Fruit fly (Drosophila melanogaster) whole organism, embryonic: ENCODE data around the gene Kat60.

ENCODE experiments used
- Blimp-1 ChIP-seq: fragments of 200-800 bp; sonication (Bioruptor generic); optimal IDR thresholded peaks from 3 replicates; lab custom pipeline; 2018; ENCODE audit warnings: missing biosample characterization, missing genetic modification characterization, mild to moderate bottlenecking, moderate library complexity, missing genetic modification reagents
- CG10267 ChIP-seq: fragments of 200-800 bp; sonication (Bioruptor generic); optimal IDR thresholded peaks from 2 replicates; lab custom pipeline; 2018; ENCODE audit warnings: missing biosample characterization, mild to moderate bottlenecking, missing genetic modification characterization, moderate library complexity
- CG10366 ChIP-seq: fragments of 200-800 bp; sonication (Bioruptor generic); IDR thresholded peaks from 2 replicates; pipeline ENCODE4 v1.3.6; 2022; ENCODE audit warnings: missing biosample characterization, missing genetic modification characterization
- CG11247 ChIP-seq: fragments of 200-800 bp; sonication (Bioruptor generic); IDR thresholded peaks from 2 replicates; pipeline ENCODE4 v1.3.6; 2022; ENCODE audit warnings: missing biosample characterization, missing genetic modification characterization
- CG11504 ChIP-seq: fragments of 200-800 bp; sonication (Bioruptor generic); optimal IDR thresholded peaks from 3 replicates; lab custom pipeline; 2019; ENCODE audit warnings: missing biosample characterization, mild to moderate bottlenecking, missing genetic modification characterization, moderate library complexity
- CG12659 ChIP-seq: fragments of 200-800 bp; sonication (Bioruptor generic); optimal IDR thresholded peaks from 3 replicates; lab custom pipeline; 2017; ENCODE audit warnings: mild to moderate bottlenecking, missing biosample characterization, missing genetic modification reagents, missing genetic modification characterization
- CG13296 ChIP-seq: fragments of 200-800 bp; sonication (Bioruptor generic); optimal IDR thresholded peaks from 3 replicates; lab custom pipeline; 2018; ENCODE audit warnings: missing biosample characterization, mild to moderate bottlenecking, missing genetic modification characterization
- CG17328 ChIP-seq: fragments of 200-800 bp; sonication (Bioruptor generic); IDR thresholded peaks from 2 replicates; pipeline ENCODE4 v1.3.6; 2022; ENCODE audit warnings: missing biosample characterization, missing genetic modification characterization
- CG17568 ChIP-seq: fragments of 200-800 bp; sonication (Bioruptor generic); optimal IDR thresholded peaks from 2 replicates; lab custom pipeline; 2018; ENCODE audit warnings: missing biosample characterization, mild to moderate bottlenecking, missing genetic modification characterization, moderate library complexity
- CG1832 ChIP-seq: fragments of 200-800 bp; sonication (Bioruptor generic); optimal IDR thresholded peaks from 2 replicates; lab custom pipeline; 2017; ENCODE audit warnings: missing biosample characterization, mild to moderate bottlenecking, missing genetic modification characterization, inconsistent platforms
- CG18599 ChIP-seq: fragments of 200-800 bp; sonication (Bioruptor generic); optimal IDR thresholded peaks from 3 replicates; lab custom pipeline; 2017; ENCODE audit warnings: missing biosample characterization, missing genetic modification characterization, mild to moderate bottlenecking, moderate library complexity, missing genetic modification reagents
- CG2116 ChIP-seq: fragments of 200-800 bp; sonication (Bioruptor generic); optimal IDR thresholded peaks from 3 replicates; lab custom pipeline; 2018; ENCODE audit warnings: missing biosample characterization, mild to moderate bottlenecking, missing genetic modification characterization
- CG34422 ChIP-seq: fragments of 200-800 bp; sonication (Bioruptor generic); IDR thresholded peaks from 3 replicates; pipeline ENCODE4 v1.3.6; 2022; ENCODE audit warnings: missing biosample characterization, missing genetic modification characterization
- CG5953 ChIP-seq: fragments of 200-800 bp; sonication (Bioruptor generic); IDR thresholded peaks from 2 replicates; pipeline ENCODE4 v1.3.6; 2022; ENCODE audit warnings: missing biosample characterization, missing genetic modification characterization
- CG7357 ChIP-seq: fragments of 200-800 bp; sonication (Bioruptor generic); IDR thresholded peaks from 3 replicates; pipeline ENCODE4 v1.3.6; 2022; ENCODE audit warnings: missing biosample characterization, missing genetic modification characterization
- CG8388 ChIP-seq: fragments of 200-800 bp; sonication (Bioruptor generic); optimal IDR thresholded peaks from 2 replicates; lab custom pipeline; 2019; ENCODE audit warnings: missing biosample characterization, mild to moderate bottlenecking, missing genetic modification characterization, moderate library complexity
- CG8924 ChIP-seq: fragments of 200-800 bp; optimal IDR thresholded peaks from 3 replicates; lab custom pipeline; 2019; ENCODE audit warnings: missing biosample characterization, mild to moderate bottlenecking, missing genetic modification characterization, moderate library complexity
- Dbx ChIP-seq: fragments of 200-800 bp; sonication (Bioruptor generic); IDR thresholded peaks from 3 replicates; pipeline ENCODE4 v1.3.6; 2022; ENCODE audit warnings: missing biosample characterization, missing genetic modification characterization
- Dip2 ChIP-seq: fragments of 200-800 bp; sonication (Bioruptor generic); IDR thresholded peaks from 2 replicates; pipeline ENCODE4 v1.3.6; 2022; ENCODE audit warnings: missing biosample characterization, missing genetic modification characterization
- Kr ChIP-seq: fragments of 200-800 bp; sonication (Bioruptor generic); optimal IDR thresholded peaks from 2 replicates; lab custom pipeline; 2017; ENCODE audit warnings: missing biosample characterization, mild to moderate bottlenecking, missing genetic modification characterization
- NK7.1 ChIP-seq: fragments of 200-800 bp; sonication (Bioruptor generic); optimal IDR thresholded peaks from 3 replicates; lab custom pipeline; 2016; ENCODE audit warnings: missing biosample characterization, missing genetic modification characterization
- Neu2 ChIP-seq: fragments of 200-800 bp; sonication (Bioruptor generic); optimal IDR thresholded peaks from 3 replicates; lab custom pipeline; 2016; ENCODE audit warnings: missing biosample characterization, missing genetic modification characterization, borderline replicate concordance
- Nf-YA ChIP-seq: fragments of 200-800 bp; sonication (Bioruptor generic); IDR thresholded peaks from 2 replicates; pipeline ENCODE4 v1.3.6; 2022; ENCODE audit warnings: missing biosample characterization, missing genetic modification characterization
- Poxn ChIP-seq: fragments of 200-800 bp; sonication (Bioruptor generic); IDR thresholded peaks from 2 replicates; pipeline ENCODE4 v1.3.6; 2022; ENCODE audit warnings: missing biosample characterization, missing genetic modification characterization
- Ptx1 ChIP-seq: fragments of 200-800 bp; sonication (Bioruptor generic); IDR thresholded peaks from 2 replicates; pipeline ENCODE4 v1.3.6; 2022; ENCODE audit warnings: missing biosample characterization, missing genetic modification characterization
- Rfx ChIP-seq: fragments of 200-800 bp; sonication (Bioruptor generic); IDR thresholded peaks from 2 replicates; pipeline ENCODE4 v1.3.6; 2022; ENCODE audit warnings: missing biosample characterization, missing genetic modification characterization
- Sox102F ChIP-seq: fragments of 200-800 bp; sonication (Bioruptor generic); optimal IDR thresholded peaks from 2 replicates; lab custom pipeline; 2018; ENCODE audit warnings: missing biosample characterization, mild to moderate bottlenecking, missing genetic modification characterization, moderate library complexity
- Spps ChIP-seq: fragments of 200-800 bp; sonication (Bioruptor generic); optimal IDR thresholded peaks from 2 replicates; lab custom pipeline; 2018; ENCODE audit warnings: missing biosample characterization, mild to moderate bottlenecking, missing genetic modification characterization
- Sry-δ ChIP-seq: fragments of 200-800 bp; sonication (Bioruptor generic); optimal IDR thresholded peaks from 2 replicates; lab custom pipeline; 2016; ENCODE audit warnings: missing biosample characterization, missing genetic modification characterization
- Trl ChIP-seq, 3 experiments: fragments of >200 bp in 2 of 3; fragments of 200-800 bp in 1 of 3; sonication (Bioruptor generic) in 1 of 3; optimal IDR thresholded peaks; 2 replicates in 1 of 3; 3 replicates in 2 of 3; lab custom pipeline; 2016 to 2017; ENCODE audit warnings: missing biosample characterization in 1 of 3, missing genetic modification characterization in 1 of 3
- YL-1 ChIP-seq: fragments of 200-800 bp; sonication (Bioruptor generic); optimal IDR thresholded peaks from 3 replicates; lab custom pipeline; 2017; ENCODE audit warnings: missing biosample characterization, mild to moderate bottlenecking, missing genetic modification characterization
- abd-A ChIP-seq: fragments of 200-800 bp; sonication (Bioruptor generic); optimal IDR thresholded peaks from 3 replicates; lab custom pipeline; 2019; ENCODE audit warnings: missing biosample characterization, mild to moderate bottlenecking, missing genetic modification characterization, moderate library complexity
- bbx ChIP-seq: fragments of 200-800 bp; sonication (Bioruptor generic); IDR thresholded peaks from 2 replicates; pipeline ENCODE4 v1.3.6; 2022; ENCODE audit warnings: missing biosample characterization, missing genetic modification characterization; ENCODE audit not compliant: partially characterized antibody
- chm ChIP-seq: fragments of 200-800 bp; sonication (Bioruptor generic); IDR thresholded peaks from 2 replicates; pipeline ENCODE4 v1.3.6; 2022; ENCODE audit warnings: missing biosample characterization, missing genetic modification characterization
- crp ChIP-seq, 2 experiments: fragments of 200-800 bp; sonication (Bioruptor generic); optimal IDR thresholded peaks; 2 replicates in 1 of 2; 3 replicates in 1 of 2; lab custom pipeline; 2017; ENCODE audit warnings: missing biosample characterization in 2 of 2, missing genetic modification characterization in 2 of 2, mild to moderate bottlenecking in 1 of 2, moderate library complexity in 1 of 2
- dm ChIP-seq: fragments of 200-800 bp; sonication (Bioruptor generic); optimal IDR thresholded peaks from 3 replicates; lab custom pipeline; 2016; ENCODE audit warnings: missing biosample characterization, missing genetic modification characterization
- dmrt99B ChIP-seq: fragments of 200-800 bp; sonication (Bioruptor generic); optimal IDR thresholded peaks from 2 replicates; lab custom pipeline; 2018; ENCODE audit warnings: missing biosample characterization, mild to moderate bottlenecking, missing genetic modification characterization, moderate library complexity
- fd64A ChIP-seq: fragments of 200-800 bp; sonication (Bioruptor generic); optimal IDR thresholded peaks from 3 replicates; lab custom pipeline; 2018; ENCODE audit warnings: missing biosample characterization, mild to moderate bottlenecking, missing genetic modification characterization
- ftz-f1 ChIP-seq: fragments of 200-800 bp; sonication (Bioruptor generic); optimal IDR thresholded peaks from 2 replicates; lab custom pipeline; 2016; ENCODE audit warnings: missing biosample characterization, missing genetic modification characterization
- gce ChIP-seq: fragments of 200-800 bp; sonication (Bioruptor generic); IDR thresholded peaks from 3 replicates; pipeline ENCODE4 v1.3.6; 2022; ENCODE audit warnings: missing biosample characterization, missing genetic modification characterization
- gcm2 ChIP-seq: fragments of 200-800 bp; sonication (Bioruptor generic); optimal IDR thresholded peaks from 2 replicates; lab custom pipeline; 2016; ENCODE audit warnings: missing biosample characterization, missing genetic modification characterization
- inv ChIP-seq: fragments of 200-800 bp; sonication (Bioruptor generic); IDR thresholded peaks from 2 replicates; pipeline ENCODE4 v1.3.6; 2022; ENCODE audit warnings: missing biosample characterization, missing genetic modification characterization; ENCODE audit not compliant: partially characterized antibody
- nmo ChIP-seq: fragments of 200-800 bp; sonication (Bioruptor generic); optimal IDR thresholded peaks from 2 replicates; lab custom pipeline; 2018; ENCODE audit warnings: missing biosample characterization, mild to moderate bottlenecking, missing genetic modification characterization, moderate library complexity
- unpg ChIP-seq: fragments of 200-800 bp; sonication (Bioruptor generic); optimal IDR thresholded peaks from 3 replicates; lab custom pipeline; 2018; ENCODE audit warnings: missing biosample characterization, mild to moderate bottlenecking, missing genetic modification characterization, moderate library complexity
- wdn ChIP-seq: fragments of 200-800 bp; sonication (Bioruptor generic); IDR thresholded peaks from 2 replicates; pipeline ENCODE4 v1.3.6; 2022; ENCODE audit warnings: missing biosample characterization, missing genetic modification characterization
- yki ChIP-seq: fragments of >200 bp; optimal IDR thresholded peaks from 3 replicates; lab custom pipeline; 2018
- zf30C ChIP-seq: fragments of 200-800 bp; sonication (Bioruptor generic); optimal IDR thresholded peaks from 3 replicates; lab custom pipeline; 2018; ENCODE audit warnings: missing biosample characterization, mild to moderate bottlenecking, missing genetic modification characterization
- zfh1 ChIP-seq: fragments of 200-800 bp; sonication (Bioruptor generic); IDR thresholded peaks from 3 replicates; pipeline ENCODE4 v1.3.6; 2022; ENCODE audit warnings: missing biosample characterization, missing genetic modification characterization

Gene Kat60

DNA sequence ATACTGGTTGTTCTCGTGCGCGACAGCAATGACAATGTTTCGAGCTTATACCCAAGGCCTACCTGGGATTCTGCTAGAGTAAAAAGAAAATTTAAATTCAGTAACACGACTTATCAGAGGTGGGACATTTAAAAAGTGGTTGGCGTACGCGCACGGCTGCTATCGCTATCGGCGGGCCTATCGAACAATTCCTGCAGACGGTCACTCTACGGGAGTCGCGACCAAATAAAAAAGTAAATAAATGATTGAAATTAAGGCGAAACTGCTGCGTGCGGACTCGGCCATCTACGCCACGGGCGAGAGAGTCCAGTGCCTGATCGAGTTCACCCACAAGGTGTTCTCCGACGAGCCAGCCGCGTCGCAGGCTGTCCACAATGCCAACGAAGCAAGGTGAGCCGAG, 12.5 kb downstream of the Kat60 start, which contains the start of the genes Prosbeta2R2 and CG1116 (continued):
- TF ChIP-seq wdn (GFP tag; lab: Robert Waterston, UW) (no peak), YL-1 (GFP tag; lab: Kevin White, UChicago) (peak; percentile 31), Neu2 (GFP tag; lab: Kevin White, UChicago) (no peak), CG7357 (GFP tag; lab: Robert Waterston, UW) (no peak), Trl (optimal IDR thresholded peaks at IDR 0.05; lab: Kevin White, UChicago) (no peak), Trl (GFP tag; optimal IDR thresholded peaks at IDR 0.05; lab: Kevin White, UChicago) (no peak)

DNA sequence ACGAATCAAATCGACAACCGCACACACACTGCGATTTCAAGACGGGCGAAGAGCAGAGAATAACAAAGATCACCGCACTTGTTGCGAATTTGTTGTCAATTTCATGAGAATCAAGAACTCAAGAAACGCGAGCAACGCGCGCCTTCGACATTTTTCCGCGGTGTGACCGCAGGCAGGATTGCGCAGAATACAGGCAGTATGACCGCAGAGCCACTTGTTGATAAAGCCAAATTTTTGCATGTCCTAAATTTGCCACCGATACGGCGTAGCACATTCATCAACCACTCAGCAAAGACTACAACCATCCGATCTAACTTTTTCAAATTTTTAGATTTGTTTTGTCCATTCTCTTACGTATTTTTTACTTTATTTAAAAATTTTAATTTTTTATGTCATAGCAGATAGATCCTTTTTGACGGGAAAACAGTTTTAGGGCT, 14.7 kb downstream of the Kat60 start, which contains the start of gene cno:
Gene cno, minus strand, starts transcription at position 179 of the 437 bp plus-strand sequence.
- TF ChIP-seq gcm2 (GFP tag; lab: Kevin White, UChicago) (no peak), CG11504 (tag; lab: Kevin White, UChicago) (no peak), NK7.1 (GFP tag; lab: Kevin White, UChicago) (no peak), CG8388 (GFP tag; lab: Kevin White, UChicago) (no peak), Blimp-1 (no peak), dmrt99B (tag; lab: Kevin White, UChicago) (no peak), zfh1 (GFP tag; lab: Robert Waterston, UW) (peak; percentile 37; the same call in 1 of the 3 replicates), CG2116 (GFP tag; lab: Kevin White, UChicago) (peak; percentile 47), gce (GFP tag; lab: Robert Waterston, UW) (peak; percentile 38; the same call in 1 of the 3 replicates), Kr (GFP tag; lab: Kevin White, UChicago) (no peak), CG12659 (GFP tag; lab: Kevin White, UChicago) (peak; percentile 54), CG34422 (GFP tag; lab: Robert Waterston, UW) (peak; percentile 50; the same call in 1 of the 3 replicates), Ptx1 (GFP tag; lab: Robert Waterston, UW) (no peak), CG10366 (no peak), crp (GFP tag; optimal IDR thresholded peaks at IDR 0.05; lab: Kevin White, UChicago) (no peak), yki (no peak), CG18599 (GFP tag; lab: Kevin White, UChicago) (no peak), CG10267 (tag; lab: Kevin White, UChicago) (peak; percentile 45), zf30C (GFP tag; lab: Kevin White, UChicago) (no peak), CG17328 (GFP tag; lab: Robert Waterston, UW) (0 out of 2 replicates have a peak, but pooled peaks have one; percentile 26), Spps (tag; lab: Kevin White, UChicago) (no peak), chm (GFP tag; lab: Robert Waterston, UW) (peak; percentile 83), CG8924 (tag; lab: Kevin White, UChicago) (peak; percentile 66), Sox102F (GFP tag; lab: Kevin White, UChicago) (no peak), fd64A (GFP tag; lab: Kevin White, UChicago) (peak; percentile 28), nmo (GFP tag; lab: Kevin White, UChicago) (peak; percentile 62), CG5953 (GFP tag; lab: Robert Waterston, UW) (no peak), Nf-YA (GFP tag; lab: Robert Waterston, UW) (no peak), Sry-δ (GFP tag; lab: Kevin White, UChicago) (peak; percentile 52), unpg (no peak), CG1832 (GFP tag; lab: Kevin White, UChicago) (no peak), CG11247 (GFP tag; lab: Robert Waterston, UW) (no peak), ftz-f1 (GFP tag; lab: Kevin White, UChicago) (no peak), inv (GFP tag; lab: Robert Waterston, UW) (no peak), CG17568 (GFP tag; lab: Kevin White, UChicago) (no peak), bbx (peak; percentile 28; the same call in 1 of the 2 replicates), Rfx (GFP tag; lab: Robert Waterston, UW) (peak; percentile 27; the same call in 1 of the 2 replicates), Dip2 (GFP tag; lab: Robert Waterston, UW) (no peak), dm (GFP tag; lab: Kevin White, UChicago) (peak; percentile 6), CG13296 (GFP tag; lab: Kevin White, UChicago) (peak; percentile 48), Dbx (GFP tag; lab: Robert Waterston, UW) (0 out of 3 replicates have a peak, but pooled peaks have one; percentile 37), abd-A (tag; lab: Kevin White, UChicago) (no peak), Poxn (no peak)
